Worm (Caenorhabditis elegans): ENCODE measurements around the gene clec-140.

- TF ChIP-seq lin-39 (tag; optimal IDR thresholded peaks at IDR 0.05) (no peak), jun-1 (tag; optimal IDR thresholded peaks at IDR 0.05) (no peak), pha-4 (tag; optimal IDR thresholded peaks at IDR 0.05) (no peak), elt-3 (tag; optimal IDR thresholded peaks at IDR 0.05) (no peak)
Measured at ce11 chrII:4681391-4681790, 8.5 kb downstream of the clec-140 start, which contains the start of gene T05A7.7.
